Fruit fly (Drosophila melanogaster): ENCODE measurements around the gene ex.

ex gene

dm6 chr2L:441927-442691 lies 11.1 kb downstream of the ex start (continued):
- TF ChIP-seq CG1647 (GFP tag; optimal IDR thresholded peaks at IDR 0.05) (peak; percentile 43), CG6272 (GFP tag; IDR thresholded peaks at IDR 0.05) (peak; percentile 65), Poxn (GFP tag; IDR thresholded peaks at IDR 0.05) (no peak), CG17568 (GFP tag; optimal IDR thresholded peaks at IDR 0.05) (no peak), CG11398 (GFP tag; optimal IDR thresholded peaks at IDR 0.05) (peak; percentile 64), CG8924 (tag; optimal IDR thresholded peaks at IDR 0.05) (peak; percentile 84), CG6683 (GFP tag; optimal IDR thresholded peaks at IDR 0.05) (no peak), CG2116 (GFP tag; optimal IDR thresholded peaks at IDR 0.05) (peak; percentile 44), Camta (GFP tag; optimal IDR thresholded peaks at IDR 0.05) (peak; percentile 82), vfl (GFP tag; optimal IDR thresholded peaks at IDR 0.05) (peak; percentile 54), Ets65A (GFP tag) (peak; percentile 97), HmgZ (tag; optimal IDR thresholded peaks at IDR 0.05) (peak; percentile 8), ab (GFP tag; optimal IDR thresholded peaks at IDR 0.05) (peak; percentile 70), CG10147 (GFP tag; optimal IDR thresholded peaks at IDR 0.05) (no peak), chm (GFP tag; IDR thresholded peaks at IDR 0.05) (peak; percentile 78; the same call in 1 of the 2 replicates), slbo (GFP tag; IDR thresholded peaks at IDR 0.05) (peak; percentile 52; the same call in 1 of the 2 replicates), CG10462 (GFP tag; optimal IDR thresholded peaks at IDR 0.05) (peak; percentile 71), GATAe (GFP tag; conservative IDR thresholded peaks at IDR 0.05) (no peak), HLHmδ (GFP tag; optimal IDR thresholded peaks at IDR 0.05) (no peak), CG15601 (tag; optimal IDR thresholded peaks at IDR 0.05) (peak; percentile 83), Awh (GFP tag; IDR thresholded peaks at IDR 0.05) (peak; percentile 76), Xrp1 (GFP tag; IDR thresholded peaks at IDR 0.05) (peak; percentile 93), hkb (optimal IDR thresholded peaks at IDR 0.05) (no peak), hkb (GFP tag; IDR thresholded peaks at IDR 0.05) (peak; percentile 88), Ravus (GFP tag; IDR thresholded peaks at IDR 0.05) (no peak), ssp (GFP tag; IDR thresholded peaks at IDR 0.05) (peak; percentile 70), Doc3 (GFP tag; IDR thresholded peaks at IDR 0.05; ENCODE audit: partially characterized antibody) (no peak), CG18764 (GFP tag; optimal IDR thresholded peaks at IDR 0.05) (peak; percentile 66), D19A (tag; optimal IDR thresholded peaks at IDR 0.05) (peak; percentile 79), sc (optimal IDR thresholded peaks at IDR 0.05) (no peak), sc (GFP tag; optimal IDR thresholded peaks at IDR 0.05) (peak; percentile 70), inv (GFP tag; IDR thresholded peaks at IDR 0.05; ENCODE audit: partially characterized antibody) (no peak), Kr (GFP tag; optimal IDR thresholded peaks at IDR 0.05) (no peak), CG7928 (GFP tag; optimal IDR thresholded peaks at IDR 0.05) (no peak), ato (GFP tag; IDR thresholded peaks at IDR 0.05; ENCODE audit: partially characterized antibody) (no peak), ftz-f1 (GFP tag; optimal IDR thresholded peaks at IDR 0.05) (peak; percentile 20), CG11085 (GFP tag; IDR thresholded peaks at IDR 0.05) (peak; percentile 7; the same call in 1 of the 2 replicates), Side (GFP tag; optimal IDR thresholded peaks at IDR 0.05) (peak; percentile 84), jing (GFP tag; optimal IDR thresholded peaks at IDR 0.05) (peak; percentile 80), Adf1 (GFP tag; IDR thresholded peaks at IDR 0.05) (no peak), H2.0 (GFP tag; IDR thresholded peaks at IDR 0.05) (peak; percentile 86), cg (GFP tag; optimal IDR thresholded peaks at IDR 0.05) (no peak), Usf (GFP tag; optimal IDR thresholded peaks at IDR 0.05) (peak; percentile 48), Jarid2 (GFP tag; optimal IDR thresholded peaks at IDR 0.05) (peak; percentile 4), phol (tag; optimal IDR thresholded peaks at IDR 0.05) (peak; percentile 88), dmrt11E (tag; optimal IDR thresholded peaks at IDR 0.05) (peak; percentile 90), CG3838 (GFP tag; optimal IDR thresholded peaks at IDR 0.05) (peak; percentile 23), CG11723 (GFP tag; optimal IDR thresholded peaks at IDR 0.05) (peak; percentile 66), CG7987 (GFP tag; optimal IDR thresholded peaks at IDR 0.05) (peak; percentile 25), Oli (tag; optimal IDR thresholded peaks at IDR 0.05) (peak; percentile 84)
